Fruit fly (Drosophila melanogaster): ENCODE results near the gene CG7730.

The CG7730 gene

dm6 chr3L:17012017-17012719, 15.1 kb upstream of the CG7730 start, which contains the start of gene CG3764 (continued):
- TF ChIP-seq vnd (GFP tag; IDR thresholded peaks at IDR 0.05; ENCODE audit: partially characterized antibody) (no peak), B-H2 (GFP tag; optimal IDR thresholded peaks at IDR 0.05) (peak; percentile 86), inv (GFP tag; IDR thresholded peaks at IDR 0.05; ENCODE audit: partially characterized antibody) (no peak), schlank (tag; optimal IDR thresholded peaks at IDR 0.05) (peak; percentile 78), CG15073 (GFP tag; optimal IDR thresholded peaks at IDR 0.05) (no peak), Xbp1 (GFP tag; optimal IDR thresholded peaks at IDR 0.05) (peak; percentile 56), wdn (GFP tag; IDR thresholded peaks at IDR 0.05) (peak; percentile 34; the same call in 1 of the 2 replicates), CG10565 (GFP tag; optimal IDR thresholded peaks at IDR 0.05) (no peak), NC2β (GFP tag; optimal IDR thresholded peaks at IDR 0.05) (peak; percentile 85), Neu2 (GFP tag; optimal IDR thresholded peaks at IDR 0.05; ENCODE audit: borderline replicate concordance) (no peak), Vsx1 (GFP tag; optimal IDR thresholded peaks at IDR 0.05) (peak; percentile 72), CG6854 (GFP tag; optimal IDR thresholded peaks at IDR 0.05) (peak; percentile 81), fru (optimal IDR thresholded peaks at IDR 0.05) (no peak), crp (GFP tag; optimal IDR thresholded peaks at IDR 0.05) (peak in 1 of 2 experiments; percentile 61), MBD-R2 (GFP tag; IDR thresholded peaks at IDR 0.05) (peak; percentile 58; the same call in 1 of the 2 replicates), grau (tag; optimal IDR thresholded peaks at IDR 0.05) (peak; percentile 63), CG15601 (tag; optimal IDR thresholded peaks at IDR 0.05) (peak; percentile 89), CG16863 (GFP tag; optimal IDR thresholded peaks at IDR 0.05) (peak; percentile 73), ci (GFP tag; IDR thresholded peaks at IDR 0.05) (peak; percentile 93), chm (GFP tag; IDR thresholded peaks at IDR 0.05) (peak; percentile 88), CG4854 (GFP tag; optimal IDR thresholded peaks at IDR 0.05) (peak; percentile 73), pho (GFP tag; optimal IDR thresholded peaks at IDR 0.05) (peak; percentile 64), sob (GFP tag; IDR thresholded peaks at IDR 0.05) (peak; percentile 79), bcd (GFP tag; optimal IDR thresholded peaks at IDR 0.05) (peak; percentile 82), CG31224 (GFP tag; IDR thresholded peaks at IDR 0.05) (peak; percentile 29; the same call in 1 of the 2 replicates), tx (GFP tag; optimal IDR thresholded peaks at IDR 0.05) (peak; percentile 47), ham (GFP tag; IDR thresholded peaks at IDR 0.05) (no peak), CG7963 (GFP tag; IDR thresholded peaks at IDR 0.05; ENCODE audit: partially characterized antibody) (no peak), mirr (GFP tag; optimal IDR thresholded peaks at IDR 0.05) (peak; percentile 94), CG12299 (tag; optimal IDR thresholded peaks at IDR 0.05) (peak; percentile 87), Ravus (GFP tag; IDR thresholded peaks at IDR 0.05) (no peak), gcm2 (GFP tag; optimal IDR thresholded peaks at IDR 0.05) (peak; percentile 36), CG7372 (GFP tag; IDR thresholded peaks at IDR 0.05) (peak; percentile 31; the same call in 1 of the 2 replicates), CG1024 (GFP tag; IDR thresholded peaks at IDR 0.05) (peak; percentile 68; the same call in 1 of the 2 replicates), disco-r (GFP tag; optimal IDR thresholded peaks at IDR 0.05) (peak; percentile 63), CG13123 (GFP tag; optimal IDR thresholded peaks at IDR 0.05) (peak; percentile 80), Fer2 (tag; optimal IDR thresholded peaks at IDR 0.05) (peak; percentile 67), tap (tag; optimal IDR thresholded peaks at IDR 0.05) (peak; percentile 76), HHEX (GFP tag; optimal IDR thresholded peaks at IDR 0.05) (peak; percentile 92), zf30C (GFP tag; optimal IDR thresholded peaks at IDR 0.05) (no peak), CG10267 (tag; optimal IDR thresholded peaks at IDR 0.05) (peak; percentile 75), CG16815 (GFP tag; optimal IDR thresholded peaks at IDR 0.05) (no peak), vfl (GFP tag; optimal IDR thresholded peaks at IDR 0.05) (peak; percentile 40), CG12071 (GFP tag; optimal IDR thresholded peaks at IDR 0.05) (peak; percentile 91), ac (GFP tag; optimal IDR thresholded peaks at IDR 0.05) (peak; percentile 69), CG5180 (GFP tag; optimal IDR thresholded peaks at IDR 0.05) (peak; percentile 73), peb (GFP tag; IDR thresholded peaks at IDR 0.05) (no peak), ATbp (GFP tag; optimal IDR thresholded peaks at IDR 0.05) (peak; percentile 91), kah (GFP tag; optimal IDR thresholded peaks at IDR 0.05) (peak; percentile 79)
